Fruit fly (Drosophila melanogaster): ENCODE data around the gene Fdx1.
A peak's percentile ranks its signal among the peaks of the same experiment; 100 is the strongest.

Gene Fdx1

dm6 chr3L:9399013-9399750, 28.1 kb upstream of the Fdx1 start, which contains the start of gene CG4080:
TSS of gene CG4080 (minus strand) at chr3L:9399227.
- no peak for TF ChIP-seq HLH106 (tag; optimal IDR thresholded peaks at IDR 0.05)
- TF ChIP-seq foxo (GFP tag; optimal IDR thresholded peaks at IDR 0.05), result no peak
- TF ChIP-seq CG9705 (GFP tag; optimal IDR thresholded peaks at IDR 0.05), result no peak
- no peak for TF ChIP-seq ey (GFP tag; optimal IDR thresholded peaks at IDR 0.05)
- TF ChIP-seq Dif (GFP tag; optimal IDR thresholded peaks at IDR 0.05; ENCODE audit: partially characterized antibody), result no peak
- TF ChIP-seq N (GFP tag; optimal IDR thresholded peaks at IDR 0.05), result no peak
- peak; percentile 33 for TF ChIP-seq fru (GFP tag; optimal IDR thresholded peaks at IDR 0.05)
- peak; percentile 23 for TF ChIP-seq CG32264 (GFP tag; optimal IDR thresholded peaks at IDR 0.05)
- peak; percentile 25 for TF ChIP-seq Hr83 (GFP tag; optimal IDR thresholded peaks at IDR 0.05; ENCODE audit: poor library complexity, severe bottlenecking)
- TF ChIP-seq Sp1 (GFP tag; optimal IDR thresholded peaks at IDR 0.05), result peak; percentile 50
- no peak for TF ChIP-seq Rel (GFP tag; optimal IDR thresholded peaks at IDR 0.05)
- peak; percentile 23 for TF ChIP-seq Rel (tag; optimal IDR thresholded peaks at IDR 0.05)
- TF ChIP-seq Dfd (GFP tag; optimal IDR thresholded peaks at IDR 0.05), result no peak
- TF ChIP-seq dmrt93B (GFP tag; optimal IDR thresholded peaks at IDR 0.05), result no peak
- no peak for TF ChIP-seq Hr78 (GFP tag; optimal IDR thresholded peaks at IDR 0.05)
- peak; percentile 52 for TF ChIP-seq tai (GFP tag; optimal IDR thresholded peaks at IDR 0.05)
- TF ChIP-seq Myc (optimal IDR thresholded peaks at IDR 0.05), result no peak
- TF ChIP-seq woc (GFP tag; optimal IDR thresholded peaks at IDR 0.05), result peak; percentile 1
- no peak for TF ChIP-seq jim (GFP tag; optimal IDR thresholded peaks at IDR 0.05)
- peak; percentile 2 for TF ChIP-seq dsf (GFP tag; optimal IDR thresholded peaks at IDR 0.05; ENCODE audit: borderline replicate concordance)
- no peak for TF ChIP-seq sage (GFP tag; optimal IDR thresholded peaks at IDR 0.05)
- no peak for TF ChIP-seq Mio (GFP tag; optimal IDR thresholded peaks at IDR 0.05)
- no peak for TF ChIP-seq pan (optimal IDR thresholded peaks at IDR 0.05)
- TF ChIP-seq rgr (GFP tag; optimal IDR thresholded peaks at IDR 0.05), result peak; percentile 40
- TF ChIP-seq h (GFP tag; optimal IDR thresholded peaks at IDR 0.05), result peak; percentile 36
- peak; percentile 15 for TF ChIP-seq br (GFP tag; optimal IDR thresholded peaks at IDR 0.05)
- peak; percentile 15 for TF ChIP-seq psq (GFP tag; optimal IDR thresholded peaks at IDR 0.05)
- TF ChIP-seq Abd-B (GFP tag; optimal IDR thresholded peaks at IDR 0.05), result no peak
- peak; percentile 34 for TF ChIP-seq brk (GFP tag; optimal IDR thresholded peaks at IDR 0.05)
- no peak for TF ChIP-seq Vsx2 (GFP tag; optimal IDR thresholded peaks at IDR 0.05; ENCODE audit: partially characterized antibody)
- TF ChIP-seq lola (GFP tag; optimal IDR thresholded peaks at IDR 0.05), result no peak
- TF ChIP-seq OdsH (GFP tag; optimal IDR thresholded peaks at IDR 0.05), result peak; percentile 15
- no peak for TF ChIP-seq GATAd (GFP tag; optimal IDR thresholded peaks at IDR 0.05)
- TF ChIP-seq dl (GFP tag; optimal IDR thresholded peaks at IDR 0.05; ENCODE audit: insufficient read depth in 1 of 2, partially characterized antibody in 2 of 2), result no peak
- TF ChIP-seq Jra (GFP tag; optimal IDR thresholded peaks at IDR 0.05), result no peak
- peak; percentile 76 for TF ChIP-seq Hnf4 (GFP tag; optimal IDR thresholded peaks at IDR 0.05)
- no peak for TF ChIP-seq usp (GFP tag; optimal IDR thresholded peaks at IDR 0.05)
- no peak for TF ChIP-seq CrebA (GFP tag; optimal IDR thresholded peaks at IDR 0.05; ENCODE audit: borderline replicate concordance)
- TF ChIP-seq sv (GFP tag; optimal IDR thresholded peaks at IDR 0.05), result peak; percentile 24

- TF ChIP-seq lola (GFP tag; optimal IDR thresholded peaks at IDR 0.05), result no peak
- TF ChIP-seq br (GFP tag; optimal IDR thresholded peaks at IDR 0.05), result no peak
- TF ChIP-seq Dfd (GFP tag; optimal IDR thresholded peaks at IDR 0.05), result no peak
- TF ChIP-seq Rel (GFP tag; optimal IDR thresholded peaks at IDR 0.05), result no peak
- TF ChIP-seq Rel (tag; optimal IDR thresholded peaks at IDR 0.05), result peak; percentile 51
- TF ChIP-seq rgr (GFP tag; optimal IDR thresholded peaks at IDR 0.05), result no peak
- TF ChIP-seq Dif (GFP tag; optimal IDR thresholded peaks at IDR 0.05; ENCODE audit: partially characterized antibody), result no peak
- TF ChIP-seq CG9705 (GFP tag; optimal IDR thresholded peaks at IDR 0.05), result no peak
- TF ChIP-seq Hr83 (GFP tag; optimal IDR thresholded peaks at IDR 0.05; ENCODE audit: poor library complexity, severe bottlenecking), result no peak
- peak in 1 of 2 experiments; percentile 36 for TF ChIP-seq foxo (GFP tag; optimal IDR thresholded peaks at IDR 0.05)
- TF ChIP-seq CrebA (GFP tag; optimal IDR thresholded peaks at IDR 0.05; ENCODE audit: borderline replicate concordance), result no peak
- TF ChIP-seq GATAd (GFP tag; optimal IDR thresholded peaks at IDR 0.05), result no peak
- no peak for TF ChIP-seq Sp1 (GFP tag; optimal IDR thresholded peaks at IDR 0.05)
Observed at dm6 chr3L:9398435-9398981, 27.5 kb upstream of the Fdx1 start.
